Fruit fly (Drosophila melanogaster) whole organism, embryonic: ENCODE results near the gene CG14659.

Experiments
- Abd-B ChIP-seq: fragments of 200-800 bp; sonication (Bioruptor generic); optimal IDR thresholded peaks from 2 replicates; lab custom pipeline; 2018; ENCODE audit warnings: missing biosample characterization, mild to moderate bottlenecking, missing genetic modification characterization, moderate library complexity
- Adf1 ChIP-seq: fragments of 200-800 bp; sonication (Bioruptor generic); IDR thresholded peaks from 2 replicates; pipeline ENCODE4 v1.3.6; 2022; ENCODE audit warnings: missing biosample characterization, missing genetic modification characterization
- Asciz ChIP-seq: fragments of 200-800 bp; sonication (Bioruptor generic); optimal IDR thresholded peaks from 2 replicates; lab custom pipeline; 2017; ENCODE audit warnings: missing biosample characterization, mild to moderate bottlenecking, missing genetic modification characterization, missing genetic modification reagents
- CG1024 ChIP-seq: fragments of 200-800 bp; sonication (Bioruptor generic); IDR thresholded peaks from 2 replicates; pipeline ENCODE4 v1.3.6; 2022; ENCODE audit warnings: missing biosample characterization, missing genetic modification characterization
- CG10267 ChIP-seq: fragments of 200-800 bp; sonication (Bioruptor generic); optimal IDR thresholded peaks from 2 replicates; lab custom pipeline; 2018; ENCODE audit warnings: missing biosample characterization, mild to moderate bottlenecking, missing genetic modification characterization, moderate library complexity
- CG10321 ChIP-seq: fragments of 200-800 bp; sonication (Bioruptor generic); IDR thresholded peaks from 2 replicates; pipeline ENCODE4 v1.3.6; 2022; ENCODE audit warnings: missing biosample characterization, missing genetic modification characterization
- CG14014 ChIP-seq: fragments of 200-800 bp; sonication (Bioruptor generic); IDR thresholded peaks from 2 replicates; pipeline ENCODE4 v1.3.6; 2022; ENCODE audit warnings: missing biosample characterization, missing genetic modification characterization
- CG16813 ChIP-seq: fragments of 200-800 bp; sonication (Bioruptor generic); IDR thresholded peaks from 3 replicates; pipeline ENCODE4 v1.3.6; 2022; ENCODE audit warnings: missing biosample characterization, missing genetic modification characterization; ENCODE audit not compliant: partially characterized antibody
- CG17186 ChIP-seq: fragments of 200-800 bp; sonication (Bioruptor generic); optimal IDR thresholded peaks from 3 replicates; lab custom pipeline; 2017; ENCODE audit warnings: missing biosample characterization, missing genetic modification reagents, missing genetic modification characterization
- CG17568 ChIP-seq: fragments of 200-800 bp; sonication (Bioruptor generic); optimal IDR thresholded peaks from 2 replicates; lab custom pipeline; 2018; ENCODE audit warnings: missing biosample characterization, mild to moderate bottlenecking, missing genetic modification characterization, moderate library complexity
- CG1832 ChIP-seq: fragments of 200-800 bp; sonication (Bioruptor generic); optimal IDR thresholded peaks from 2 replicates; lab custom pipeline; 2017; ENCODE audit warnings: missing biosample characterization, mild to moderate bottlenecking, missing genetic modification characterization, inconsistent platforms
- CG2202 ChIP-seq: fragments of 200-800 bp; sonication (Bioruptor generic); optimal IDR thresholded peaks from 2 replicates; lab custom pipeline; 2018; ENCODE audit warnings: missing biosample characterization, mild to moderate bottlenecking, missing genetic modification characterization
- CG2678 ChIP-seq: fragments of 200-800 bp; sonication (Bioruptor generic); optimal IDR thresholded peaks from 3 replicates; lab custom pipeline; 2019; ENCODE audit warnings: missing biosample characterization, mild to moderate bottlenecking, missing genetic modification characterization, moderate library complexity
- CG34376 ChIP-seq: fragments of 200-800 bp; sonication (Bioruptor generic); optimal IDR thresholded peaks from 2 replicates; lab custom pipeline; 2018; ENCODE audit warnings: missing biosample characterization, mild to moderate bottlenecking, missing genetic modification characterization
- CG3995 ChIP-seq: fragments of 200-800 bp; sonication (Bioruptor generic); optimal IDR thresholded peaks from 3 replicates; lab custom pipeline; 2016; ENCODE audit warnings: missing biosample characterization, missing genetic modification characterization
- CG7271 ChIP-seq: fragments of 200-800 bp; sonication (Bioruptor generic); optimal IDR thresholded peaks from 2 replicates; lab custom pipeline; 2018; ENCODE audit warnings: missing biosample characterization, mild to moderate bottlenecking, missing genetic modification characterization, moderate library complexity
- CG7987 ChIP-seq: fragments of 200-800 bp; sonication (Bioruptor generic); optimal IDR thresholded peaks from 2 replicates; lab custom pipeline; 2018; ENCODE audit warnings: missing biosample characterization, mild to moderate bottlenecking, missing genetic modification characterization, moderate library complexity
- CG9932 ChIP-seq: fragments of 200-800 bp; sonication (Bioruptor generic); IDR thresholded peaks from 2 replicates; pipeline ENCODE4 v1.3.6; 2022; ENCODE audit warnings: missing biosample characterization, missing genetic modification characterization
- CoRest ChIP-seq: fragments of 200-800 bp; sonication (Bioruptor generic); optimal IDR thresholded peaks from 3 replicates; lab custom pipeline; 2018; ENCODE audit warnings: missing biosample characterization, mild to moderate bottlenecking, missing genetic modification characterization, moderate library complexity
- Dip2 ChIP-seq: fragments of 200-800 bp; sonication (Bioruptor generic); IDR thresholded peaks from 2 replicates; pipeline ENCODE4 v1.3.6; 2022; ENCODE audit warnings: missing biosample characterization, missing genetic modification characterization
- Elba2 ChIP-seq: fragments of 200-800 bp; sonication (Bioruptor generic); optimal IDR thresholded peaks from 3 replicates; lab custom pipeline; 2016; ENCODE audit warnings: missing biosample characterization, missing genetic modification characterization
- Fer1 ChIP-seq: fragments of 200-800 bp; sonication (Bioruptor generic); optimal IDR thresholded peaks from 2 replicates; lab custom pipeline; 2017; ENCODE audit warnings: missing biosample characterization, mild to moderate bottlenecking, missing genetic modification characterization
- Gsc ChIP-seq: fragments of 200-800 bp; sonication (Bioruptor generic); IDR thresholded peaks from 2 replicates; pipeline ENCODE4 v1.3.6; 2022; ENCODE audit warnings: missing biosample characterization, missing genetic modification characterization
- HHEX ChIP-seq: fragments of 200-800 bp; sonication (Bioruptor generic); optimal IDR thresholded peaks from 3 replicates; lab custom pipeline; 2017; ENCODE audit warnings: missing biosample characterization, mild to moderate bottlenecking, missing genetic modification characterization, missing genetic modification reagents
- HLH3B ChIP-seq: fragments of 200-800 bp; sonication (Bioruptor generic); IDR thresholded peaks from 2 replicates; pipeline ENCODE4 v1.3.6; 2022; ENCODE audit warnings: missing biosample characterization, missing genetic modification characterization
- Jarid2 ChIP-seq: fragments of 200-800 bp; sonication (Bioruptor generic); optimal IDR thresholded peaks from 3 replicates; lab custom pipeline; 2017; ENCODE audit warnings: mild to moderate bottlenecking, missing biosample characterization, missing genetic modification reagents, missing genetic modification characterization
- MBD-R2 ChIP-seq: fragments of 200-800 bp; sonication (Bioruptor generic); IDR thresholded peaks from 2 replicates; pipeline ENCODE4 v1.3.6; 2022; ENCODE audit warnings: missing biosample characterization, missing genetic modification characterization
- Rfx ChIP-seq: fragments of 200-800 bp; sonication (Bioruptor generic); IDR thresholded peaks from 2 replicates; pipeline ENCODE4 v1.3.6; 2022; ENCODE audit warnings: missing biosample characterization, missing genetic modification characterization
- Side ChIP-seq: fragments of 200-800 bp; sonication (Bioruptor generic); optimal IDR thresholded peaks from 2 replicates; lab custom pipeline; 2016; ENCODE audit warnings: missing biosample characterization, missing genetic modification characterization
- Sox100B ChIP-seq: fragments of 200-800 bp; sonication (Bioruptor generic); optimal IDR thresholded peaks from 3 replicates; lab custom pipeline; 2018; ENCODE audit warnings: missing biosample characterization, mild to moderate bottlenecking, missing genetic modification characterization
- Sry-δ ChIP-seq: fragments of 200-800 bp; sonication (Bioruptor generic); optimal IDR thresholded peaks from 2 replicates; lab custom pipeline; 2016; ENCODE audit warnings: missing biosample characterization, missing genetic modification characterization
- al ChIP-seq: fragments of 200-800 bp; sonication (Bioruptor generic); IDR thresholded peaks from 2 replicates; pipeline ENCODE4 v1.3.6; 2022; ENCODE audit warnings: missing biosample characterization, missing genetic modification characterization
- ap ChIP-seq: fragments of 200-800 bp; sonication (Bioruptor generic); IDR thresholded peaks from 2 replicates; pipeline ENCODE4 v1.3.6; 2022; ENCODE audit warnings: missing biosample characterization, missing genetic modification characterization
- chm ChIP-seq: fragments of 200-800 bp; sonication (Bioruptor generic); IDR thresholded peaks from 2 replicates; pipeline ENCODE4 v1.3.6; 2022; ENCODE audit warnings: missing biosample characterization, missing genetic modification characterization
- corto ChIP-seq: fragments of 200-800 bp; sonication (Bioruptor generic); optimal IDR thresholded peaks from 2 replicates; lab custom pipeline; 2016; ENCODE audit warnings: missing biosample characterization, mild to moderate bottlenecking, missing genetic modification characterization, moderate library complexity
- disco-r ChIP-seq: fragments of 200-800 bp; sonication (Bioruptor generic); optimal IDR thresholded peaks from 2 replicates; lab custom pipeline; 2016; ENCODE audit warnings: missing biosample characterization, missing genetic modification characterization
- eyg ChIP-seq: fragments of 200-800 bp; sonication (Bioruptor generic); optimal IDR thresholded peaks from 3 replicates; lab custom pipeline; 2016; ENCODE audit warnings: missing biosample characterization, missing genetic modification characterization
- fd3F ChIP-seq: fragments of 200-800 bp; sonication (Bioruptor generic); optimal IDR thresholded peaks from 2 replicates; lab custom pipeline; 2018; ENCODE audit warnings: missing biosample characterization, mild to moderate bottlenecking, missing genetic modification characterization, moderate library complexity
- gfzf ChIP-seq: fragments of 200-800 bp; sonication (Bioruptor generic); optimal IDR thresholded peaks from 2 replicates; lab custom pipeline; 2016; ENCODE audit warnings: missing biosample characterization, mild to moderate bottlenecking, missing genetic modification characterization, moderate library complexity
- grau ChIP-seq: fragments of 200-800 bp; optimal IDR thresholded peaks from 3 replicates; lab custom pipeline; 2019; ENCODE audit warnings: missing biosample characterization, mild to moderate bottlenecking, missing genetic modification characterization, moderate library complexity
- hb ChIP-seq: fragments of 200-800 bp; sonication (Bioruptor generic); IDR thresholded peaks from 3 replicates; pipeline ENCODE4 v1.3.6; 2022; ENCODE audit warnings: missing biosample characterization, missing genetic modification characterization; ENCODE audit not compliant: partially characterized antibody
- hth ChIP-seq: fragments of >200 bp; optimal IDR thresholded peaks from 2 replicates; lab custom pipeline; 2017; ENCODE audit warnings: inconsistent platforms
- lab ChIP-seq: fragments of 200-800 bp; sonication (Bioruptor generic); optimal IDR thresholded peaks from 3 replicates; lab custom pipeline; 2017; ENCODE audit warnings: missing biosample characterization, missing genetic modification characterization, mild to moderate bottlenecking, moderate library complexity, missing genetic modification reagents
- maf-S ChIP-seq: fragments of 200-800 bp; sonication (Bioruptor generic); optimal IDR thresholded peaks from 2 replicates; lab custom pipeline; 2016; ENCODE audit warnings: missing biosample characterization, missing genetic modification characterization
- nerfin-1 ChIP-seq: fragments of 200-800 bp; sonication (Bioruptor generic); optimal IDR thresholded peaks from 3 replicates; lab custom pipeline; 2019; ENCODE audit warnings: missing biosample characterization, mild to moderate bottlenecking, missing genetic modification characterization, moderate library complexity
- org-1 ChIP-seq: fragments of 200-800 bp; sonication (Bioruptor generic); optimal IDR thresholded peaks from 2 replicates; lab custom pipeline; 2017; ENCODE audit warnings: missing biosample characterization, missing genetic modification characterization
- p53 ChIP-seq: fragments of 200-800 bp; sonication (Bioruptor generic); optimal IDR thresholded peaks from 2 replicates; lab custom pipeline; 2016; ENCODE audit warnings: missing biosample characterization, missing genetic modification characterization
- pan ChIP-seq, 4 experiments: fragments of >200 bp in 3 of 4; fragments of 200-800 bp in 1 of 4; sonication (Bioruptor generic) in 1 of 4; optimal IDR thresholded peaks in 3 of 4; IDR thresholded peaks in 1 of 4; 2 replicates each; pipeline versions ENCODE4 v1.3.6 to Lab custom; 2017 to 2022; ENCODE audit warnings: missing biosample characterization in 2 of 4, missing genetic modification characterization in 2 of 4, mixed read lengths in 1 of 4
- pros ChIP-seq: fragments of 200-800 bp; sonication (Bioruptor generic); optimal IDR thresholded peaks from 3 replicates; lab custom pipeline; 2019; ENCODE audit warnings: missing biosample characterization, mild to moderate bottlenecking, missing genetic modification characterization, moderate library complexity
- ranshi ChIP-seq: fragments of 200-800 bp; sonication (Bioruptor generic); IDR thresholded peaks from 2 replicates; pipeline ENCODE4 v1.3.6; 2022; ENCODE audit warnings: missing biosample characterization, missing genetic modification characterization
- sob ChIP-seq: fragments of 200-800 bp; sonication (Bioruptor generic); IDR thresholded peaks from 2 replicates; pipeline ENCODE4 v1.3.6; 2022; ENCODE audit warnings: missing biosample characterization, missing genetic modification characterization

CG14659 gene

dm6 chr3R:4821098-4821605, 9.9 kb downstream of the CG14659 start, which contains the start of gene CG14657 (continued):
- TF ChIP-seq Sox100B (GFP tag; lab: Kevin White, UChicago) (no peak), Fer1 (GFP tag; lab: Kevin White, UChicago) (no peak), gfzf (peak; percentile 88), CoRest (no peak), al (GFP tag; lab: Robert Waterston, UW) (no peak), CG34376 (GFP tag; lab: Kevin White, UChicago) (peak; percentile 53), ap (no peak), MBD-R2 (GFP tag; lab: Robert Waterston, UW) (peak; percentile 62), Sry-δ (GFP tag; lab: Kevin White, UChicago) (peak; percentile 81), CG10321 (GFP tag; lab: Robert Waterston, UW) (no peak), CG7271 (no peak), disco-r (no peak), fd3F (GFP tag; lab: Kevin White, UChicago) (no peak), CG14014 (no peak), ranshi (GFP tag; lab: Robert Waterston, UW) (no peak), CG1832 (GFP tag; lab: Kevin White, UChicago) (no peak), CG10267 (tag; lab: Kevin White, UChicago) (peak; percentile 43), grau (tag; lab: Kevin White, UChicago) (no peak), sob (GFP tag; lab: Robert Waterston, UW) (no peak), p53 (no peak), lab (GFP tag; lab: Kevin White, UChicago) (no peak), Rfx (GFP tag; lab: Robert Waterston, UW) (no peak), Asciz (GFP tag; lab: Kevin White, UChicago) (no peak), Gsc (GFP tag; lab: Robert Waterston, UW) (no peak), CG17186 (no peak), Elba2 (GFP tag; lab: Kevin White, UChicago) (no peak), maf-S (GFP tag; lab: Kevin White, UChicago) (no peak), org-1 (GFP tag; lab: Kevin White, UChicago) (no peak), Dip2 (no peak), Side (GFP tag; lab: Kevin White, UChicago) (peak; percentile 44), Adf1 (no peak), CG2202 (tag; lab: Kevin White, UChicago) (no peak), HLH3B (GFP tag; lab: Robert Waterston, UW) (no peak), Abd-B (GFP tag; lab: Kevin White, UChicago) (no peak), eyg (GFP tag; lab: Kevin White, UChicago) (no peak), pros (GFP tag; lab: Kevin White, UChicago) (no peak), nerfin-1 (peak; percentile 15), CG1024 (no peak), pan (optimal IDR thresholded peaks at IDR 0.05; lab: Kevin White, UChicago) (no peak), pan (GFP tag; optimal IDR thresholded peaks at IDR 0.05 in 1 of 2, IDR thresholded peaks at IDR 0.05 in 1 of 2) (no peak), chm (no peak), hth (lab: Kevin White, UChicago) (no peak), CG16813 (GFP tag; lab: Robert Waterston, UW) (peak; percentile 86), hb (GFP tag; lab: Robert Waterston, UW) (peak; percentile 85), CG17568 (GFP tag; lab: Kevin White, UChicago) (no peak), HHEX (GFP tag; lab: Kevin White, UChicago) (no peak), CG7987 (GFP tag; lab: Kevin White, UChicago) (peak; percentile 29), Jarid2 (GFP tag; lab: Kevin White, UChicago) (no peak), CG3995 (peak; percentile 52), corto (GFP tag; lab: Kevin White, UChicago) (no peak), CG2678 (no peak), CG9932 (GFP tag; lab: Robert Waterston, UW) (no peak)
